Fruit fly (Drosophila melanogaster) whole organism, pupa: ENCODE data around the gene ihog.

Experiments
- CG10348 ChIP-seq: fragments of 200-800 bp; sonication (Bioruptor generic); IDR thresholded peaks from 2 replicates; pipeline ENCODE4 v1.3.6; 2022; ENCODE audit warnings: missing biosample characterization, missing genetic modification characterization
- CG12605 ChIP-seq: fragments of 200-800 bp; sonication (Bioruptor generic); IDR thresholded peaks from 2 replicates; pipeline ENCODE4 v1.3.6; 2022; ENCODE audit warnings: missing biosample characterization, missing genetic modification characterization
- CG15710 ChIP-seq: fragments of 200-800 bp; sonication (Bioruptor generic); optimal IDR thresholded peaks from 2 replicates; lab custom pipeline; 2018; ENCODE audit warnings: missing biosample characterization, mild to moderate bottlenecking, missing genetic modification characterization, moderate library complexity
- CG32121 ChIP-seq: fragments of 200-800 bp; sonication (Bioruptor generic); IDR thresholded peaks from 2 replicates; pipeline ENCODE4 v1.3.6; 2022; ENCODE audit warnings: missing biosample characterization, missing genetic modification characterization
- CG34367 ChIP-seq: fragments of 200-800 bp; sonication (Bioruptor generic); optimal IDR thresholded peaks from 2 replicates; lab custom pipeline; 2018; ENCODE audit warnings: missing biosample characterization, mild to moderate bottlenecking, missing genetic modification characterization
- D1 ChIP-seq: fragments of 200-800 bp; sonication (Bioruptor generic); optimal IDR thresholded peaks from 2 replicates; lab custom pipeline; 2018; ENCODE audit warnings: missing biosample characterization, mild to moderate bottlenecking, missing genetic modification characterization, moderate library complexity
- EcR ChIP-seq: fragments of 200-800 bp; sonication (Bioruptor generic); optimal IDR thresholded peaks from 3 replicates; lab custom pipeline; 2019; ENCODE audit warnings: missing biosample characterization, missing genetic modification characterization, mild to moderate bottlenecking, moderate library complexity, missing genetic modification reagents
- Ets98B ChIP-seq: fragments of 200-800 bp; sonication (Bioruptor generic); IDR thresholded peaks from 2 replicates; pipeline ENCODE4 v1.3.6; 2022; ENCODE audit warnings: missing biosample characterization, missing genetic modification characterization
- Pif1A ChIP-seq: fragments of 200-800 bp; sonication (Bioruptor generic); optimal IDR thresholded peaks from 3 replicates; lab custom pipeline; 2016; ENCODE audit warnings: missing biosample characterization, missing genetic modification characterization
- Snoo ChIP-seq: fragments of 200-800 bp; sonication (Bioruptor generic); optimal IDR thresholded peaks from 3 replicates; lab custom pipeline; 2017; ENCODE audit warnings: missing biosample characterization, mild to moderate bottlenecking, missing genetic modification characterization, inconsistent platforms

dm6 chr2L:6916345-6916744 lies 32.3 kb downstream of the ihog start, which contains the start of gene CG32829:
- TF ChIP-seq Ets98B (GFP tag; lab: Robert Waterston, UW), result no peak
- no peak for TF ChIP-seq CG15710 (tag; lab: Kevin White, UChicago)
- no peak for TF ChIP-seq CG32121 (GFP tag; lab: Robert Waterston, UW)
- TF ChIP-seq Snoo (tag; lab: Kevin White, UChicago), result no peak
- no peak for TF ChIP-seq D1 (tag; lab: Kevin White, UChicago)
- TF ChIP-seq CG34367, result no peak
- TF ChIP-seq CG12605 (GFP tag; lab: Robert Waterston, UW), result no peak
- TF ChIP-seq EcR, result no peak
- no peak for TF ChIP-seq Pif1A
- TF ChIP-seq CG10348, result no peak
